Worm (Caenorhabditis elegans) whole organism, mixed stage, embryonic: ENCODE results near the gene ltah-1.2.

Experiments
- M03D4.4 ChIP-seq: sonication (generic microtip); optimal IDR thresholded peaks from 2 replicates; lab custom pipeline; 2017; ENCODE audit warnings: mild to moderate bottlenecking, missing genetic modification characterization, missing compliant biosample characterization
- nhr-12 ChIP-seq: fragments of 150-350 bp; optimal IDR thresholded peaks from 2 replicates; lab custom pipeline; 2014; ENCODE audit warnings: missing biosample characterization, missing genetic modification characterization
- pha-4 ChIP-seq: fragments of 150-350 bp; optimal IDR thresholded peaks from 2 replicates; lab custom pipeline; 2018; ENCODE audit warnings: missing biosample characterization, missing genetic modification reagents, missing genetic modification characterization

- TF ChIP-seq pha-4 (tag; lab: Kevin White, UChicago), result no peak
- TF ChIP-seq nhr-12 (tag; lab: Kevin White, UChicago), result no peak
- no peak for TF ChIP-seq M03D4.4 (tag; lab: Kevin White, UChicago)
Observed at ce11 chrIV:3618719-3619118, 5.8 kb upstream of the ltah-1.2 start.
